Worm (Caenorhabditis elegans): ENCODE measurements around the gene C29G2.3.
"Not testable (repeated sequence)": the region's sequence is repeated elsewhere in the genome, so short reads cannot be mapped to it uniquely, and the experiment has no call there.

The C29G2.3 gene

DNA sequence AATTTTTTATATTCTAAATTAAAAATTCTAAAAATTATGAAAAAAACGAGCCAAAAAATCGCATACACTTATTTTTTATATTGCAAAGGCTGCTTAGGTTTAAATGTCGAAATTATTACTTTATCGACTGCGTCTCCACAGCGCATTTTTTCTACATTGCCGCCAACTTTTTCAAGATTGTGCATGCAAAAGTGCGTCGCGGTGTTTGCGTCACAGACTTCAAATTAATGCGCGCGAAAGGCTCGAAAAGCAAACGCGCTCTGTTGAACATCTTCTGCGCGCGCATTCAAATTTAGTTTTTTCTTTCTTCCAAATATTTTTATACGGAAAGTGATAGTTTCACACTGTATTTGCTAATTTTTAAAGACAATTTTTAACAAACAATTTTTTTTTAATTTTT is 19.8 kb downstream of the C29G2.3 start:
- TF ChIP-seq W03F9.2 (tag; optimal IDR thresholded peaks at IDR 0.05) (peak; percentile 64), dao-5 (tag; optimal IDR thresholded peaks at IDR 0.05) (no peak), him-1 (tag; optimal IDR thresholded peaks at IDR 0.05) (peak; percentile 39)

DNA sequence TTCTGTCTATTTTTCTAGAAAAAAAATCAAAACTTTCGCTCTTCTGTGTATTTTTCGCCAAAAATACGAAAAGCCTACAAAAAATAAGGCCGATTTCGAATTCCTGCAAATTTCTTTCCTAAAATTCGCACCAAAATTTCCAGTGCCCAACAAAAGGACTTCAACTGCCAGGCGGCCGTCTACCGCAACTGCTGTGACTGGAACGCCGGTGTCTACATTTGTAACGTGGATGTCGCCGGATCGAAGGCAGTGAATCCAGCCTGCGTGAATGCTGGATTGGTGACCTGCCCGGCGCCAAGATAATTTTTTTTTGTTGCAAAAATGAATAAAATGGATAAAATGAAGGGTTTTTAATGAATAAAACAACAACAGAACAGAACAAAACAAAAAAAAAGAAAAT is 21.1 kb downstream of the C29G2.3 start:
- no peak for TF ChIP-seq dao-5 (tag; optimal IDR thresholded peaks at IDR 0.05)
- TF ChIP-seq W03F9.2 (tag; optimal IDR thresholded peaks at IDR 0.05): no peak
- no peak for TF ChIP-seq him-1 (tag; optimal IDR thresholded peaks at IDR 0.05)

DNA sequence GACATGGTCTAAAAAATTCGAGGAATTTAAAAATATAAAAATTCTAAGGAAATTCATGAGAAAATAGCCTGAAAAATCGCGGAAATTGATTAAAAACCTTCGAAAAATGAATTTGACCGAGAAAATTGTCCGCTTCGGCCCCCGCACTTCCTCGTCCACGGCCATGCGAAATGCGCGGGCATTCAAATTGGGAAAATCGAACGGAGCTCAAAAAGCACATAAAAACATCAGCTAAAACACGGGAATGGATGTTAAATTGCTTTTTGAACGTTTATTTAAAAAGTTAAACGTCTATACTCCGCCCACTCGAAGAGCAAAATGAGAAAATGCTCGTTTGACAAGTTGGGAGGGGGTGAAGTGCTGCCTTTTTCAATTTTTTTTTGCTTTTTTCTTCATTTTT is 22.4 kb downstream of the C29G2.3 start, which contains the start of gene F53E10.6:
Gene F53E10.6 (minus strand): TSS at position 8 of the 400 bp plus-strand sequence.
- no peak for TF ChIP-seq him-1 (tag; optimal IDR thresholded peaks at IDR 0.05)
- no peak for TF ChIP-seq dao-5 (tag; optimal IDR thresholded peaks at IDR 0.05)
- no peak for TF ChIP-seq W03F9.2 (tag; optimal IDR thresholded peaks at IDR 0.05)

DNA sequence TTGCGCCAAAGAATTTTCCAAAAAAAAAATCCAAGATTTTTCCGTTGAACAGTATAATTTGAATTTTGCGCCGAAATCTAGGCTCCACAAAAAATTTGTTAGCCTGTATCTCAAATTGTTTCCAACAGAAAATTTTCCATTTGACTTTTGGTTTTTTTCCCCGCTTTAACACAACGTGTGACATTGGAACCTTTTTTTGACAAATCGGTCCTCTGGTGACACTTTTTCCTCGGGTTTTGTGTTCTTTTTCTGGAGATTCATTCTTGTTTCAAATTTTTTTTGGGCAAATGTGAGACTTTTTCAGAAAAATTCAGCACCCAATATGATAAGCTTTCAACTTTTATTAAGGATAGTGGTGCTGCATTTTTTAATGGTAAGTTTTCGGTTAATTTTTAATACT is 27.7 kb downstream of the C29G2.3 start, which contains the start of gene acr-17:
Gene acr-17 (plus strand): TSS at position 301 of the 400 bp plus-strand sequence.
- TF ChIP-seq dao-5 (tag; optimal IDR thresholded peaks at IDR 0.05) (no peak), him-1 (tag; optimal IDR thresholded peaks at IDR 0.05) (no peak), W03F9.2 (tag; optimal IDR thresholded peaks at IDR 0.05) (no peak)

DNA sequence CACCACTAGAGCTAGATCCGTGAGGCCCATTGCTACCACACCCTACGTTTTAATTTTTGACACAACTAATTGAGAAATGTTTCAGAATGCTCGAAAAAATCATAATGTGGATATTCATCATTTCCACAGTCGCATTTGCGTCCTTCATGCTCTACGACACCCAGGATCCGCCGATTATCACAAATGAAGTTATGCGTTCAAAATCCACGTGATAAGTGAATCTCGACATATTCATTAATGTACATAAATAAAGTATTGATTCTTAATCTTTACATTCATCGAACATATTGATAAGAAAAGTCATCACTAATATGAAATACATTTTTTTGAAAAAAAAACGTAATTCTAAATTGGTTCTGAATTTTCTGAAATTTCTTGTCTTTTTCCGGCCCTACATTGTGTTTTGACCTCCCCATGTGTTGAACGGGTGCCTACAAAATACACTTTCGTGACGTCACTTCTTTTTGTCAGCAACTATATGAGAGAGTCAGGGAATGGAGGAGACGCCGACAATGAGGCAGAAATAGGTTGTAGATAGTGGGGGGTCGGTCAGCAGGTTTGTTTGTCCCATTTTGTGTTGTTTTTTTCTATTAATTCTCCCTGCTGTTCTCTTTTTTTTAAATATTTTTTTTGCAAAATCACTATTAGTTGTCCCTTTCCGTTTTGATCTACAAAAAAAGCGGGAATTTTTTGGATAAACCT is 34.4 kb downstream of the C29G2.3 start, which contains the start of gene F53E10.1:
Gene F53E10.1 (plus strand): TSS at position 325 of the 702 bp plus-strand sequence.
- TF ChIP-seq W03F9.2 (tag; optimal IDR thresholded peaks at IDR 0.05) (peak; percentile 20), him-1 (tag; optimal IDR thresholded peaks at IDR 0.05) (no peak), dao-5 (tag; optimal IDR thresholded peaks at IDR 0.05) (no peak)

DNA sequence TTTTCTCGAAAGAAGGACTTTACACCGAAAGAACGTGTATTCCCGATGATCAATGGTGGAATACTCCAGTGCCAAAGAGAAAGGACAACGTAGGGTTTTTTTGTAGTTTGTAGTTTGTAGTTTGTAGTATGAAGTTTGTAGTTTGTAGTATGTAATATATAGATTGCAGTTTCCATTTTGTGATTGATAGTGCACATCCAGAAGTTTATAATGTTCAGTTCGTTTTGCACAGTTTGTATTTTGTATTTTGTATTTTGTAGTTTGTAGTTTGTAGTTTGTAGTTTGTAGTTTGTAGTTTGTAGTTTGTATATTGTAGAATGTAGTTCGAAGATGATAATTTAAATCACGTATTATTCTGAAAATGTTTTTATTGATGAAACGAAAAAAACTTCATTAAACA is 36.8 kb downstream of the C29G2.3 start:
- TF ChIP-seq him-1 (tag; optimal IDR thresholded peaks at IDR 0.05) (no peak), W03F9.2 (tag; optimal IDR thresholded peaks at IDR 0.05) (no peak), dao-5 (tag; optimal IDR thresholded peaks at IDR 0.05) (no peak)

DNA sequence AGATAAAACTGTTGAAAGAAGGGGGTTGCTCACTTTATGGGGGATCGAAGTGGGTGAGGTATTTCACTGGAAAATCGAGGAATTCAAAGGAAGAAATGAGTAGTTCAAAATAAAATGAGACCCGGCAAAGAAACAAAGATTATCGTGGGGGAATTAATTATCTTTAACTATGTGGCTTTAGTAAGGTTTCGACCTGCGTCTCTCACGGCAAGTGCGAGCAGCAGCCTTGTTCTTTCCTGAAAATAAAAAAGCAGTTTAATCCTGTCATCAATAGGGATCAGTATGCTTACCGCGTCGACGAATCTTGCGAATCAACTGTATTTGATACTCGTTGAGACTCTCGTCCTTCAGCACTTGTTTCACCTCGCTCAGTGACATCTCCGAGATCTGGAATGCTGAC is 41.2 kb downstream of the C29G2.3 start, which contains the start of gene srh-271:
Gene srh-271 (minus strand): TSS at position 101 of the 400 bp plus-strand sequence.
- TF ChIP-seq dao-5 (tag; optimal IDR thresholded peaks at IDR 0.05): no peak
- TF ChIP-seq W03F9.2 (tag; optimal IDR thresholded peaks at IDR 0.05): no peak
- no peak for TF ChIP-seq him-1 (tag; optimal IDR thresholded peaks at IDR 0.05)

DNA sequence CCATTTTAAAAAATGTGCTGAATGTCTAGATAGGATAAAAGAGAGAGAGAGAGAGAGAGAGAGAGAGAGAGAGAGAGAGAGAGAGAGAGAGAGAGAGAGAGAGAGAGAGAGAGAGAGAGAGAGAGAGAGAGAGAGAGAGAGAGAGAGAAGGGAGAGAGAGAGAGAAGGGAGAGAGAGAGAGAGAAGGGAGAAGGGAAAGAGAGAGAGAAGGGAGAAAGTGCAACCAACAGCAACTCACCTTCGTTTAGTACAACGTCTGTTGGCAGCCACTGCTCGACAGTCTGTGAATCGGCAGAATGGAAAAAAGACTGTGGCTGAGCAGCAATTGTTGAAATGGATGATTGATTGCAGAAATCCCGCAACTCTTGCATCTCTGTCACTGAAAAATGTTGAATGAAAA is 43.1 kb downstream of the C29G2.3 start:
- no peak for TF ChIP-seq dao-5 (tag; optimal IDR thresholded peaks at IDR 0.05)
- no peak for TF ChIP-seq him-1 (tag; optimal IDR thresholded peaks at IDR 0.05)
- TF ChIP-seq W03F9.2 (tag; optimal IDR thresholded peaks at IDR 0.05): no peak

DNA sequence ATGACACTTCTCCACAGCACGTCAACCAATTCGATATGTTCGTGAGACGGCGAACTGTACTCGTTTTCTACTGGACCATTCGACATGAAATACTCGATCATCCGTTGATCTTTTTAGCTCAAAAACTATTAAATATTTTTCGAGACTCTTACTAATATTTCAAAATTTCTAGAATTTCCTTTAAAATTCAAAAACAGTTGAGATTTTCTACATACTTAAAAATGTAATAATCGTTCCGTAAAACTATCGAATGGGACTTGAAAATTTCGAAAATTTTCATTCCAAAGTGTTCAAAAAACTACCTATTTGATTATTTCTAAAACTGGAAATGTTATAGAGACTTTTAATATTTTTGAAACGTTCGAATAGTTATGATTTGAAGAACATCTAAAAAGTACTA is 44.7 kb downstream of the C29G2.3 start, which contains the start of gene sknr-1:
Gene sknr-1 (minus strand): TSS at position 101 of the 400 bp plus-strand sequence.
- not testable (repeated sequence) for TF ChIP-seq him-1, dao-5, W03F9.2 (tag; optimal IDR thresholded peaks at IDR 0.05)
